Fruit fly (Drosophila melanogaster) whole organism, pupa: Measurements from ENCODE around the gene eIF3h.

Experiments used
- CG4496 ChIP-seq: fragments of 200-800 bp; sonication (Bioruptor generic); IDR thresholded peaks from 3 replicates; pipeline ENCODE4 v1.3.6; 2022; ENCODE audit warnings: missing biosample characterization, missing genetic modification characterization
- gl ChIP-seq: fragments of 200-800 bp; sonication (Bioruptor generic); optimal IDR thresholded peaks from 2 replicates; lab custom pipeline; 2018; ENCODE audit warnings: missing biosample characterization, mild to moderate bottlenecking, missing genetic modification characterization
- rn ChIP-seq: fragments of 200-800 bp; sonication (Bioruptor generic); IDR thresholded peaks from 2 replicates; pipeline ENCODE4 v1.3.6; 2022; ENCODE audit warnings: missing biosample characterization, missing genetic modification characterization

DNA sequence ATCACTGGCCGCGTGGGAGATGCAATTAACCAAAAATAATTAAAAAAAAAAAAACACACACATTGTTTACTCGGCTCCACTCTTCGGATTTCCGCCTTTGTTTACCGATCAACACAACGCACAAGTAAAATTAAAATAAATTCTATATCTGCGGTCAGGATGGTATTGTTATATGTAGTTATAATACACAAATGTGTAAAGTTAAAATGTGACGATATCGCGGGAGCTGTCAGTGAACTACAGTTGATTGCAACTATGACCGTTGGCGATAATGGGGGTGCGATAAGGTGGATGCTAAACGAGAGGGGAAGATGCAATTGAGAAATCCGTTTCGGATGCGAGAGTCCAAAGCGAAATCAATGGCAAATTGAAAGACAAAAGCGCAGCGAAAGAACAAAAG is 46.6 kb downstream of the eIF3h start:
- no peak for TF ChIP-seq rn (GFP tag; lab: Robert Waterston, UW)
- TF ChIP-seq gl = no peak
- no peak for TF ChIP-seq CG4496 (GFP tag; lab: Robert Waterston, UW)
